Fruit fly (Drosophila melanogaster) whole organism: Measurements from ENCODE around the gene CG17375.

Source experiments
- CG8478 ChIP-seq: fragments of >200 bp; optimal IDR thresholded peaks from 2 replicates; lab custom pipeline; 2018; ENCODE audit warnings: inconsistent platforms
- Dll ChIP-seq: fragments of >200 bp; optimal IDR thresholded peaks from 2 replicates; lab custom pipeline; 2017
- EcR ChIP-seq, 2 experiments: fragments of >200 bp; optimal IDR thresholded peaks; 2 replicates each; lab custom pipeline; 2017; ENCODE audit warnings: missing biosample characterization in 2 of 2, missing genetic modification characterization in 2 of 2, missing genetic modification reagents in 2 of 2
- pan ChIP-seq: fragments of >200 bp; optimal IDR thresholded peaks from 2 replicates; lab custom pipeline; 2017
- psq ChIP-seq: fragments of >200 bp; optimal IDR thresholded peaks from 2 replicates; lab custom pipeline; 2017
- usp ChIP-seq: fragments of >200 bp; optimal IDR thresholded peaks from 2 replicates; lab custom pipeline; 2017; ENCODE audit warnings: missing biosample characterization, missing genetic modification characterization, mixed read lengths

The CG17375 gene

DNA sequence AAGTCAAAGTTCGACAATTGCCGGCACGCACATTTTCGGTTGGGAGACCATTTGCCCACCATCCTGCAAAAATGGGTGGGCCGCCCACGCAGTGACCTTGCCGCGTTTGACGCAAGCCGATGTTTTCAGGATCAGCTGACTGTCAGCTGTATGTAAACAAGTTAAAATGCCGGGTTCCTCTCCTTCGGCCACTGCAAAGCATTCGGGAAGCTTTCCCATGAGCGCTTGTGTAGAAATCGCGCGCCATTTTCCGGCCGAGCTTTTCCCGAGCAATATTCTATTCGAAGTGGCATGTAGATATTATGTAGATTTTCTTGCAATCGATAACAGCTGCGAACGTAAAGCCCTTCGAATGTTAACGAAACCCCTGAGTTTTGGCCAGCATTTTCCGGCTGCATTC lies 31.9 kb downstream of the CG17375 start, which contains the start of gene CG17378:
Gene CG17378, plus strand, starts transcription at position 397 of the 400 bp plus-strand sequence.
- TF ChIP-seq CG8478 (lab: Kevin White, UChicago) = no peak
- no peak for TF ChIP-seq psq (lab: Kevin White, UChicago)
- TF ChIP-seq usp (GFP tag; lab: Kevin White, UChicago) = no peak
- no peak for TF ChIP-seq EcR (GFP tag; optimal IDR thresholded peaks at IDR 0.05; lab: Kevin White, UChicago)

DNA sequence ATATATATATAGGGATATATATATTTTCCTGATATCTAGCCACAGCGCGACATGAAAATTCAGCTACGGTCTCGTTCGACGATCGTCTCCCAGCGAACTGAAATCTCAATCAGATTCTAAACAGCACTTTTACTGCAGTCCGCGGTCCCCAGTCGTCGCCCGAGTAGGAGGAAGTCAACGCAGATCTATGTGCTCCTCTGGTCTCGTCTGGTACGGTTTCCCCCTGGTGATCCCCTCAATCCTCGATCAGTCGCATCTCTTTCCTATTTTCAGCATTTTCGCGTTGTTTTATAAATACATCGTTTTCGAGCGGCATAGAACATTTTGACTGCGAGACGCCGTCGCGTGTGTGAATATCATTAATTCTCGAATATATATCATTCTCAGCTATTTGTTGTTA lies 32.9 kb downstream of the CG17375 start, which contains the start of gene LUBEL:
Gene LUBEL, minus strand, starts transcription at position 101 of the 400 bp plus-strand sequence.
- TF ChIP-seq psq (lab: Kevin White, UChicago) (no peak), usp (GFP tag; lab: Kevin White, UChicago) (no peak)

DNA sequence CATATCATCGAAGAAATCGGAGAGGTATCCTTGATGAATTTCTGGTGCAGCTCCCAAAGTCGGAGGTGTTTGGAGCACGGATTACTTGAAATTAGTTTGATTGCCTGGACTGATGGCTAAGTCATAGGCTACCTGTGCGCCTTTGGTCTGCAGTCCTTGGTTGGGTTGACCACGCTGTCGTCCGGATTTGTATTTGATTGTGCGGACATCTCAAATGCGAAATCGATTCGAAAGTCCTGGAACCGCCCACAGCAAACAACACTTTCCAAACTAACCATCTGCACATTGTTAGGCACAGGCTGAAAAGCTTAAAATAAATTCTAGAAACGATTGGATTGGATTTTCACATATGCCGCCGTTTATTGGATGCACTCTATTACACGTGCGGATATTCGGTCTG lies 46.1 kb downstream of the CG17375 start, which contains the start of gene CG11322:
Gene CG11322, minus strand, starts transcription at position 101 of the 400 bp plus-strand sequence.
- TF ChIP-seq CG8478 (lab: Kevin White, UChicago) (no peak), EcR (GFP tag; optimal IDR thresholded peaks at IDR 0.05; lab: Kevin White, UChicago) (no peak), usp (GFP tag; lab: Kevin White, UChicago) (no peak), Dll (no peak), pan (lab: Kevin White, UChicago) (no peak), psq (lab: Kevin White, UChicago) (no peak)
